Fruit fly (Drosophila melanogaster) whole organism, larva: ENCODE results near the gene CG6321.

ENCODE experiments used
- noc ChIP-seq: fragments of 200-800 bp; sonication (Bioruptor generic); optimal IDR thresholded peaks from 3 replicates; lab custom pipeline; 2019; ENCODE audit warnings: missing biosample characterization, mild to moderate bottlenecking, missing genetic modification characterization, moderate library complexity

Gene CG6321

DNA sequence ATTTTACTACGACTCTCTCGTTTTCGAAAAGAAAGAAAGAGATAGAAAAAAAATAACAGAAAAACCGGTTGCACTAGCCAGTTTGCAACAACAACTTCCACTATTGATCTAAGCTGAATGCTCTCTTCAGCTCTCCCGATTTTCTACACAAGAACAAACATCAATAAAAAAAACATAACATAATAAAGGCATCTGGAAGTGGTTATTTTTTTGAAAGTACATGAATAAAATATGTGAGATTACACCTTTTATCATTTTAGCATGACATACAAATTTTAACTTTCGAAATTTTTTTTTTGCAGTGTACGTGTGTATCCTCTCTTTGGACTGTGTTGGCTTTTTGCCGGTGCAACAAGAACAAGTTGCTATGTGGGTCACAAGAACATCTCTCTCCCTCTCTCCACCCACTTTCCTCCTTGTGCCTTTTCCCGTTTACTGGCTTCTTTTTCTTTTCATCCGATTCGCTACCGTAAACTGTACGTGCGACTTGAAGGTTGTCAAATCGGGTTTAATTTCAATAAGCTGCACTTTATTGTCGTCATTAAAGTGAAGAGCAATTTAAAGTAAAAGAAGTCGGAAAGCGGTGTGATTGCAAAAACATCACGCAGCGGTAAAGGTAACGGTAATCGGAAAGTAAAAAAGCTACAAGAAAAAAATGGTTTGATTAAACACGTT, 23.7 kb upstream of the CG6321 start:
- peak; percentile 93 for TF ChIP-seq noc

DNA sequence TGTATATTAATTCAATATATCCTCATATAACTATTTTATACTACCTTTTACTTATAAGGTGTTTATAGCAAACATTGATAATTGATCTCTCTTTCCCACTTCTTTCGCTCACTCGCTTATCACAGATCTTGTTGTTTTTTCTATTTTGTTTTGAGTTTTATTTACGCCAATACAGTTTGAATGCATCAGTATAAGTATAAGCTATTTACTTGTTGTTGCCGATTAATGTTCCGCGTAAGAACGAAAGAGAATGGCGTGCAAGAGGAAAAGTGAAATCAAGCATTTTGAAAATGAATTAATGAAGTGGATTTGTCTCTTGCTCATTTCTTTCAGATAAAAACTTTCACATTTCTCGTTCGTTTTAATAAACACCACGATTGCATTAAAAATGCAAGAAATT, 22.6 kb upstream of the CG6321 start:
- no peak for TF ChIP-seq noc

DNA sequence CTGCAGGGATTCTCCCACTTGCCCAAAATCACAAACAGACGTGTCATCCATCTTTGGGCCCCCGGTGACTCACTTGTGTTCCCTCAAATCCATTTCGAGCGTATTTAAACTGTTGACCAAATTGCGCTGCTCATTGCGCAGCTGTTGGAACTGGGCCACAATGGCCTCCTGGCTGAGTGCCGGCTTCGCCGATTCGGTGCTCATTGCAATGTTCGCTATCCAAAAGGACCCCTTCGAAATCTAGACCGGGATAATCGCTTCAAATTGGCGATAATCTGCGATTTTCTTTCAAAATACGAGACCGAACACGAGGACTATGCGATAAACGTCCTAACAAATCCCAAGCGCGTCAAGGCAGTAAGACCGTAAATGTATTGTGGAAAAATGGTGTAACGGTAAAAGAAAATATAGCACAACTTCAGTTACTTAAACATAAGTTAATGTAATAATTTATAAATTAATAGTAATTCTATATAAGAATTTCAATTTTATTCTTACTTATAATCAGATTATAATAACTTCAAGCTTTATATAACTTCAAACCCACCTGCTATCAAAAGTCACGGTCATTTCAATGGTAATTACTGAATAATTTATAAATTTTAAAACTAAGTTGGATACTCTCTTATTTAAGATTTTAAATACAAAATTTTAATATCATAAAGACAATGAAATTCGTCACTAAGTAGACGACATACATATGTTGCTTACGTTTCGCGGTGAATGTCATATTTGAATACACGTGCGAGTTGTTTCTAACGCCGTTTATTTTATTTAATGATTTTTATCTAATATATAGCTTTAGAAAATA, 13.2 kb upstream of the CG6321 start, which contains the start of the genes Pfdn2 and Noc1:
Gene Pfdn2 (minus strand): TSS at position 346 of the 811 bp plus-strand sequence.
Gene Noc1 (plus strand): TSS at position 727 of the 811 bp plus-strand sequence.
- TF ChIP-seq noc: no peak

DNA sequence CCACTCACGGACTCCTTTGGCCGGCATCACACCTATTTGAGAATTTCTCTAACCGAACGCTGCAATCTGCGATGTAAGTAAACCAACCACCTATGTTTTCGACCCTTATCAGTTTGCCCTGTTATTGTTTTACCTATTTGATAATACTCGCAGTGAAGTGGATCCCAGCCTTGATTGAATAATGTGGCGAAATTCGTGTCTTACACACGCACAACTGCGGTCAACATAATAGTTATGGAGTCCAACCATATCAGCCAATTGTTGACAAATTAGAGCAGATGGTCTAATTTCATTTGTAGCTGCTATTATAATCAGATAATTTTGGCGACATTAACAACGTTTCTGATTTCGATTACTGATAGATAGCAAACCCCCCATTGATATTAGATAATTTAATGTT, 10.0 kb upstream of the CG6321 start:
- no peak for TF ChIP-seq noc

DNA sequence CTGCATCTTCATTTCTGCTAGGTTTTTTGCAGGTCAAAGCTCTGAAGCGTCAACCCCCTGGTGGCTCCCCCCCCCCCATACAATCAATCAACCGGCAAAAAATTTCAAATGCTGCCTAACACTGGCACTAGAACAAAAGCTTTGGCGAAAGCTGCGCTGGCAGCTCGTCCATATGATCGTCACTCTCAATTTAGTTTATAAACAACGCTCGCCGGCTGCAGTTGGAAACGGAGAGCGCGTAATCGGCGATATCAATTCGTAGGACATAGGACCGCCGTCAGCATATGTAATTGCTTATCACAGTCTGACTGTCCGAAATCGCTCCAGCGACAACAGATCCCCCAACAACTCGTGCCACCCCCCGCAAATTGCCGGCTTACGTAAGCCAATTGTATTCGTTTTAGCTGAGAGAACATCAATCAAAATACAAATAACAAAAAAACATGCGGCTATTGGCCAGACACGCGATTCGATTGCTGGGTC, 9.4 kb upstream of the CG6321 start, which contains the start of gene Mocs1:
Gene Mocs1 (plus strand): TSS at position 155 of the 483 bp plus-strand sequence.
- peak; percentile 67 for TF ChIP-seq noc

DNA sequence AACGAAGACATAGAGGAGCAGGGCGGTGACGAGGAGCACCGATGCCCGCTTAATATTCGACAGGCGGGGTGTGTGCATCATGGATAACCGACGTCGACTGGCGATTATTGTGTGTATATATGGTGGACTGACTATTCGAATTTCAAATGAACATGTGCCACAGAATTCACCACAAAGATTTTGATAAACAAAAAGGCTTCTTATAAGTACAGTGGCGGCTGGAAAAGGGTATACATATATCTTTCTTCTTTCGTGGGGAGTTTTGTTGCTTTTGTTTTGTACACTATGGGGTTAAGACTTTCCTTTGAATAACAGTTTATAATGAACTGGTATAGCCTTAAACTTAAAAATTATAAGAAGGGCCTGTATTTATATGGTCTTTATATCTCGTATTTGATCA, 8.7 kb upstream of the CG6321 start, which contains the start of gene CG6310:
Gene CG6310 (minus strand): TSS at position 101 of the 400 bp plus-strand sequence.
- no peak for TF ChIP-seq noc

DNA sequence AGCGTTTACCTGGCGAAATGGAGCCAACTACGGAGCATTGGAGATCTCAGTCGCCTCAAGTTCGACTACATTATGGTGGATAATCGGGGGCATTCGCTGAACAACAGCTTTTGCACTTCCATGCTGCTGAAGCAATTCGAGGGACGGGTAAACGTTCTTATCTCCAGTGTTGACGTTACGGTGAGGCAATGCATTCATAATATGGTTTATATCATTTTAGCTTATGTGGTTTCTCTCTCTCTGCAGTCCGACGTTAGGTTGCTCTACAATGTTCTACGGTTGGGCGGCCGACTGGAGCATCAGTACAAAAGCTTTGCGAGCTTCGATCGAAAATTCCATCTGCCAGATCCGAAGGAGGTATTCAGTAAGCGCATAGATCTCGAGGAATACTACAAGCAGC, 4.8 kb upstream of the CG6321 start:
- no peak for TF ChIP-seq noc

DNA sequence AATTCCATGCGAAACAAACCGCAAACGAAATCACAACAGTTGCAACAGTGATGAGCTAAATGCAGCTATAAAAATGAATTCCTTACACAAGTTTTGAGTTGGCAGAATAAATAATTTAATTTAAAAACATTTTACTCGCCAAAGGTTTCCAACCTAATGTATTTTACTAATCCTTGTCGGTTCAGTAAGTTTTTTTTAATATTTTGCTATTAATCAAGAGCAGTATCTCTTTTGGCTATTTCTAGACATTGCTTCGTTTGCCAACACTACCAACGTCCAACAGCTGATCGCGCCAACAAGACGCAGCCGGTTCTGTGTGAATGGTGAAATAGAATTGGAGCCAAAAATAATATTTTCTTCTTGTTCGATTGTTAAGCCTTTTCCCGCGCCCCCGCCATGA, 3.7 kb upstream of the CG6321 start, which contains the start of the genes CG32075, CG45101 and SuUR:
Gene CG32075 (minus strand): TSS at position 253 of the 400 bp plus-strand sequence.
Gene CG45101 (plus strand): TSS at position 303 of the 400 bp plus-strand sequence.
Gene SuUR (plus strand): TSS at position 303 of the 400 bp plus-strand sequence.
- TF ChIP-seq noc: peak; percentile 79

DNA sequence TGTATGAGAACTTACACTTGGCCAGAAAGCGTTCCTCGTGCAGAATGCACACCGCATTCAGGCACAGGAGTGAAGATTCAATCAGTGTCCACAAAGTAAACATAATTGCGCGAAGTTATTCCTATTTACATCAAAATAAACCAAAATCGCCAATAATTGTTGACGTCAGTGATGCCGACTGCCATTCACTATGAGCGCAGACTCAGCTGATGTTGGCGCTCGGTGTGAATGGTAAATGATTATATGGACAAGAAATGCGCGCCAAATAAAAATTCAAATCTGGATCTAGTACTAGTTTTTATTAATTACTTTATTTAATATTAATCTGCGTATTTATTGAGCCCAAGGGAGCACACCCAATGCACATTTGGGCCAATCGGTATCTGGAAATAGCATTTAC, 1.4 kb upstream of the CG6321 start, which contains the start of gene CG32069:
Gene CG32069 (minus strand): TSS at position 174 of the 400 bp plus-strand sequence.
- no peak for TF ChIP-seq noc

DNA sequence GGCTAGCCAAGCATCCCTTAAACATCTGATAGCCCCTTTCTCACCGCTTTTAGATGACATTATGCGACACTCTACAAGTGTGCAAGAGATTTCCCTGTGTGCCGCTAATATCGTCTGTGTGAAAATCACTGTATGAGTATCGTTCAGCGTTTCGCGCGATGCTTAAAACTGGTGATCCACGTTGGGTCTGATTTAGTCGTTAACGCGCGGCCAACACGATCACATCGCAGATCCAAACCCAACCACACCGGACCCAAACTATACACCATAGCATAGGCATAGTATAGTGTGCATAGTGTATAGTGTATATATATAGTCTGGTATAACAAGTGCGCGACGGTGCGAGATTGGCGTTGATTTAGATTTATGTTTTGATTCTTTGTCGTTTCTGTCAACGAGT, 7.2 kb downstream of the CG6321 start, which contains the start of gene CG7888:
Gene CG7888 (plus strand): TSS at position 193 of the 400 bp plus-strand sequence.
- TF ChIP-seq noc: no peak

DNA sequence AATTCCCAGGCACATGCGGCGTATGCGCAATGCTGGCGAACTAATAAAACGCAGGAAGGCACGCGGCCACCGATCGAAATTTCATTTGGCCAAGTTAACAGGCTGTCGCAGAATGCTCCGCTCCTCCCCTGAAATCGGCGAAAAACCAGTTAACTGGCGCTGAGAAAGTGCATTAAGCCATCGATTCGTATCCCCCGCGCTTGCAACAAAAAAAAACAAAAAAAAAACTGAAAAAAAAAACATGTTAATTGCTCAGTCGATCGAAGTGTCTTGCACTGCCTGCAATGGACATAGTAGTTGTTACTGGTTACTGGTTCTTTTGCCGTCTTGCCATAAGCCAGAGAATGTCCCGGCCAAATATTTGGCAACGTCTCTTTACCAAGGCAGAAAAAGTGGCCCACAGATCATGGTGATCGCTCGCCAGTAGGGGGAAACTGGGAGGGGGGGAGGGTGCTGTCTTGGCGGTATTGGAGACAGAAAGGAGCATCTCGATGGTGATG, 8.2 kb downstream of the CG6321 start:
- no peak for TF ChIP-seq noc

DNA sequence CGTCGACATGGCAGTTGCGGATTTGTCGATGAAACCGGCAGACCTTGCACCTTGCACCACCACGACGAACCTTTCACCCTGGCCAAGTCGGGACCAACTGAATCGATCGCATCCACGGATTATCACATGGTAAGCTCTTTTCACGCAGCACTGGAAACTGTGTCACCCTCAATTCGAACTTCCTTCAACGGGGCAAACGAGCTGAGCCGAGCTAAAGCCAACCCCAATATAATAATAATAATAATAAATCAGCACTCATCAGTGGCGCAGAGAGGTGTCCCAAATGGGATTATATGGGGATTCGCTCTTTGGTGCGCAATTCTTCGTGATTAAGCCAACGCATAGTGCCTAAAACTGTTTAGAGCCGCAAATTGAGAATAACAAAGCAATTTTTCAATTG, 9.8 kb downstream of the CG6321 start, which contains the start of gene CG43693:
Gene CG43693 (minus strand): TSS at position 101 of the 400 bp plus-strand sequence.
- TF ChIP-seq noc: no peak

DNA sequence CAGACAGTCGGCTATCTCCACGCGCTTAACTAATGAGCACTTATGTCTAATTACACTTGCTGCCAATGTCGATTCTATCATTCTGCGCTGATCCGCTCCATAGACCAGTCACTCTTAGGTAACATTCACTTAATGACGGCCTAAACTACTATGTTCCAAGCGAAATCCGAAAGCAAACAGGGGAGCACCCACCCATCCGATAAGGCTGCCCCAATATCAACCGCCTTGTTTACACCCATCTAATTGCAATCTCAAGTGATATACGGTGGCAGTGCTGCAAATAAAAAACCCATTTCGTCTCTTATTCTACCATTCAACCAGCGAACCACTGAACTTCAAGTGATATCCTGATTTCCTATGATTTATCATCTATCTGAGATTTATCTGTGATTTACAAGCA, 11.6 kb downstream of the CG6321 start:
- peak; percentile 26 for TF ChIP-seq noc

DNA sequence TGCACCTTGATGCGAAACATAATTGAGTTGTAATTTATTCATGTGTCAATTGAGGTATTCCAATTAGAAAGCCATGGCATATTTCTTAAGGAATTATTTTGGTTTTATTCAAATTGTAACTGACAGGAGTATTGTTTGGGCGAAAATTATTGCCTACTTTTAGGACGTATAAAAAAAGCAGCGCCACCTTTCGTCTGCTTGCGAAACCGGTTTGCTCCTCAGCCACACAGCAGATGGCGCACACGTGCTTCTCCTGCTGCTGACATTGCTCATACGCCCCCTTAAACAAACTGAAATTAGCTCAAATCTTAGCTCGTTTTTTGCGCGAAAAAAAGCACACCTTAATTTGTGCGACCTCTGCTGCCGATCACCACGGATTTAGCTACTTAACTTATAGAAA, 13.1 kb downstream of the CG6321 start:
- no peak for TF ChIP-seq noc

DNA sequence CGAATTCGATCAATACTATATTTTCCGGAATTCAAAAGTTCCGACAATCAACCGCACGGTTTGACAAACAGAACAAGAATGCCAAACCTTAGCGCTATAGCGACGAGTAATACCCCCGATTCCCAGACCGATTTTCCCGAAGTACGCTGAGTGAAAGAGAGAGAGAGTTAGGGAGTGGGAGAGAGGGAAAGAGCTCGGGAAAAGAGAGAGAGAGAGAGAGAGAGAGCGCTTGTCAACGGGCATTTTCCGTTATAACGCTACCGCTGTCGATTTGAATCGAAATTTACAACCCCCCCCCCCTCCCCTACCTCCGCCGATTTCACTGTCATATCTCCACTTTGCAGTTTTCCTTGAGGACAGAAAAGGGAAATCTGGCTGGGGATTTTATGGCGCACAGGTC, 14.5 kb downstream of the CG6321 start:
- TF ChIP-seq noc: no peak

DNA sequence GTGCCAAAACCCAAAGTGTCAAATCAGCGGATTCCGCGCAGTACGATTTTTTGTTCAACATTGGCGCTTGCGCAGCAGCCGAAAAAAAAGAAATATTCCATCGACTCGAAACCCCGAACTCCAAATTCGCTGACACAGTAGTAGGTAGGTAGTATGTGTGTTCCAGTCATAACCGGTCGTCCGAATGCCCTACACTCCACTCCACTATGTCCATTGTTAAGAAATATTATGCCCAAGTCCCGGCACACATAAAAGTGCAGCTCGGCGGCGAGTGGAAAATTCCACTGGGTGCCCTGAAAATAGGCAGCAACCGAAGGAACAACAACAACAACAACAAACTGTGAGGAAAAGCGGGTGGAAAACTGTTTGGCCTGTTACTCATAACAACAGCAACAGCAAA, 16.0 kb downstream of the CG6321 start:
- no peak for TF ChIP-seq noc

DNA sequence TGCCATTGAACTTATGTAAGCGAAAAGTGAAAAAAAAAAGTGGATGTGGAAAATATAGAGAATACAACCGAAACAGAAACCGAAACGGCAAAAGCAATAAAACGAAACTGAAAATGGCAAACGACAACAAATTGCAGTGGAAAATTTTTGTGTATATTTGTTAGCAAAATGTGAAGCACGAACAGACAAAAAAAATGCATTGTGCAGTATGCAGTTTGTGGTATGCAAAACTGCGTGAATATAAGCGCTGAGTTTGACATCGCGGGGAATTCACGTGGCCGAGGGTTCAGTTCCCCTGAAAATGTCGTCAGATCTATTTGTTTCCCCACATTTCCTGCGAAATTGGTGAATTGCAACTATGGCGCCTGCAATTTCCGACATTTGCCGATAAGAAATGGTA, 17.4 kb downstream of the CG6321 start:
- no peak for TF ChIP-seq noc
